3 fruit fly cellular contexts compared by ENCODE assay signal in the genomic region with DNA sequence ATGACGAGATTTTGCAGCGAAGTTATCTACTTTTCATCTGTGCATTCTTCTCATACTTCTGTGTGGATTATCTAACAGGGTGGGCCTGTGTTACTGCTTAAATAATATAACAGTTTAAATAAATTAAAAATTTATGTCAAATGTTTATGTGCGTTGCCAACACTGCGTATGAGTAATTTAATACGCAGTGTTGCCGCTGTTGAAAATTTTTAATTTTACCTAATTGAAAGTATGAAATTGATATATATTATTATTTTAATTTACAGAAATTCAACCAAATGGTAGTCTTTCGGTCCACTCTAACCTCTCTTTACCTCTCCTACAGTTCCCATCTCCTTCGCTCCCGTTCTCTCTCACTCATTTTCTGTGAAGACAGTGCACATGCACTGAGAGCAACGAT.
A peak's percentile ranks its signal among the peaks of the same experiment; 100 is the strongest.
TF ChIP-seq lines count a peak whose summit lies in the region.

No protein-coding gene starts in this region.

TF ChIP-seq in whole organism, embryonic, 481 proteins besides CTCF, POLR2A, EP300 and RAD21 (continued from another document and continues in another):
- no peak for TF ChIP-seq bab2 (GFP tag; optimal IDR thresholded peaks at IDR 0.05; lab: Kevin White, UChicago)
- TF ChIP-seq salm (tag; optimal IDR thresholded peaks at IDR 0.05; lab: Kevin White, UChicago), result no peak
- TF ChIP-seq Ptx1 (GFP tag; IDR thresholded peaks at IDR 0.05; lab: Robert Waterston, UW), result no peak
- TF ChIP-seq otp (GFP tag; IDR thresholded peaks at IDR 0.05; lab: Robert Waterston, UW), result no peak
- TF ChIP-seq jigr1 (GFP tag; IDR thresholded peaks at IDR 0.05; lab: Robert Waterston, UW), result no peak
- no peak for TF ChIP-seq CG12104 (GFP tag; optimal IDR thresholded peaks at IDR 0.05; lab: Kevin White, UChicago)
- no peak for TF ChIP-seq Abd-B (GFP tag; optimal IDR thresholded peaks at IDR 0.05; lab: Kevin White, UChicago)
- no peak for TF ChIP-seq CG17186 (GFP tag; optimal IDR thresholded peaks at IDR 0.05; lab: Kevin White, UChicago)
- TF ChIP-seq zen (tag; optimal IDR thresholded peaks at IDR 0.05; lab: Kevin White, UChicago), result no peak
- TF ChIP-seq phol (tag; optimal IDR thresholded peaks at IDR 0.05; lab: Kevin White, UChicago), result peak; percentile 22
- TF ChIP-seq fru (optimal IDR thresholded peaks at IDR 0.05; lab: Kevin White, UChicago), result no peak
- no peak for TF ChIP-seq CG1647 (GFP tag; optimal IDR thresholded peaks at IDR 0.05; lab: Kevin White, UChicago)
- no peak for TF ChIP-seq ro (GFP tag; IDR thresholded peaks at IDR 0.05; lab: Robert Waterston, UW)
- no peak for TF ChIP-seq CG15514 (GFP tag; optimal IDR thresholded peaks at IDR 0.05; lab: Kevin White, UChicago)
- TF ChIP-seq unpg (GFP tag; optimal IDR thresholded peaks at IDR 0.05; lab: Kevin White, UChicago), result peak; percentile 12
- TF ChIP-seq pnt (GFP tag; optimal IDR thresholded peaks at IDR 0.05; lab: Kevin White, UChicago), result no peak
- no peak for TF ChIP-seq CG13123 (GFP tag; optimal IDR thresholded peaks at IDR 0.05; lab: Kevin White, UChicago)
- TF ChIP-seq jing (GFP tag; optimal IDR thresholded peaks at IDR 0.05; lab: Kevin White, UChicago), result no peak
- no peak for TF ChIP-seq CG42726 (GFP tag; IDR thresholded peaks at IDR 0.05; lab: Robert Waterston, UW; ENCODE audit: partially characterized antibody)
- no peak for TF ChIP-seq mam (GFP tag; optimal IDR thresholded peaks at IDR 0.05; lab: Kevin White, UChicago)
- TF ChIP-seq CG7357 (GFP tag; IDR thresholded peaks at IDR 0.05; lab: Robert Waterston, UW), result no peak
- no peak for TF ChIP-seq Doc2 (GFP tag; IDR thresholded peaks at IDR 0.05; lab: Robert Waterston, UW)
- peak; percentile 34 for TF ChIP-seq CG2712 (tag; optimal IDR thresholded peaks at IDR 0.05; lab: Kevin White, UChicago)
- TF ChIP-seq MBD-R2 (GFP tag; IDR thresholded peaks at IDR 0.05; lab: Robert Waterston, UW), result no peak
- TF ChIP-seq HLH4C (GFP tag; IDR thresholded peaks at IDR 0.05; lab: Robert Waterston, UW; ENCODE audit: partially characterized antibody), result no peak
- TF ChIP-seq Sox102F (GFP tag; optimal IDR thresholded peaks at IDR 0.05; lab: Kevin White, UChicago), result peak; percentile 25
- peak; percentile 29 for TF ChIP-seq CG13424 (tag; optimal IDR thresholded peaks at IDR 0.05; lab: Kevin White, UChicago)
- TF ChIP-seq CG17359 (tag; optimal IDR thresholded peaks at IDR 0.05; lab: Kevin White, UChicago), result peak; percentile 2
- TF ChIP-seq CG10462 (GFP tag; optimal IDR thresholded peaks at IDR 0.05; lab: Kevin White, UChicago), result no peak
- no peak for TF ChIP-seq Mes4 (GFP tag; optimal IDR thresholded peaks at IDR 0.05; lab: Kevin White, UChicago)
- TF ChIP-seq Aef1 (GFP tag; IDR thresholded peaks at IDR 0.05; lab: Robert Waterston, UW), result no peak
- no peak for TF ChIP-seq CG31388 (GFP tag; optimal IDR thresholded peaks at IDR 0.05; lab: Kevin White, UChicago)
- no peak for TF ChIP-seq CG10366 (GFP tag; IDR thresholded peaks at IDR 0.05; lab: Robert Waterston, UW)
- no peak for TF ChIP-seq HLHmδ (GFP tag; optimal IDR thresholded peaks at IDR 0.05; lab: Kevin White, UChicago)
- TF ChIP-seq ftz-f1 (GFP tag; optimal IDR thresholded peaks at IDR 0.05; lab: Kevin White, UChicago), result no peak
- no peak for TF ChIP-seq kni (GFP tag; optimal IDR thresholded peaks at IDR 0.05; lab: Kevin White, UChicago)
- no peak for TF ChIP-seq odd (GFP tag; optimal IDR thresholded peaks at IDR 0.05; lab: Kevin White, UChicago)
- TF ChIP-seq CrebB (tag; optimal IDR thresholded peaks at IDR 0.05; lab: Kevin White, UChicago), result no peak
- TF ChIP-seq CG7556 (GFP tag; optimal IDR thresholded peaks at IDR 0.05; lab: Kevin White, UChicago), result no peak
- TF ChIP-seq CG11504 (tag; optimal IDR thresholded peaks at IDR 0.05; lab: Kevin White, UChicago), result peak; percentile 50
- TF ChIP-seq stwl (tag; optimal IDR thresholded peaks at IDR 0.05; lab: Kevin White, UChicago), result no peak
- TF ChIP-seq CG10209 (GFP tag; optimal IDR thresholded peaks at IDR 0.05; lab: Kevin White, UChicago), result no peak
- no peak for TF ChIP-seq Hand (GFP tag; optimal IDR thresholded peaks at IDR 0.05; lab: Kevin White, UChicago)
- TF ChIP-seq Fer1 (GFP tag; optimal IDR thresholded peaks at IDR 0.05; lab: Kevin White, UChicago), result no peak
- no peak for TF ChIP-seq pfk (GFP tag; optimal IDR thresholded peaks at IDR 0.05; lab: Kevin White, UChicago)

TF ChIP-seq in whole organism, prepupa, 60 proteins besides CTCF, POLR2A, EP300 and RAD21 (continued from another document):
- TF ChIP-seq CG11902 (GFP tag; optimal IDR thresholded peaks at IDR 0.05; lab: Kevin White, UChicago) (no peak), CG6276 (GFP tag; optimal IDR thresholded peaks at IDR 0.05; lab: Kevin White, UChicago) (peak; percentile 73), CG16779 (tag; optimal IDR thresholded peaks at IDR 0.05; lab: Kevin White, UChicago) (no peak), lz (GFP tag; optimal IDR thresholded peaks at IDR 0.05; lab: Kevin White, UChicago) (no peak), acj6 (GFP tag; optimal IDR thresholded peaks at IDR 0.05; lab: Kevin White, UChicago) (peak; percentile 68), CG6808 (GFP tag; optimal IDR thresholded peaks at IDR 0.05; lab: Kevin White, UChicago) (no peak), esn (GFP tag; optimal IDR thresholded peaks at IDR 0.05; lab: Kevin White, UChicago) (peak; percentile 15), dsx (GFP tag; optimal IDR thresholded peaks at IDR 0.05; lab: Kevin White, UChicago; ENCODE audit: poor library complexity, severe bottlenecking) (no peak), cyc (GFP tag; optimal IDR thresholded peaks at IDR 0.05; lab: Kevin White, UChicago) (no peak), fd85E (GFP tag; optimal IDR thresholded peaks at IDR 0.05; lab: Kevin White, UChicago) (no peak), ss (GFP tag; optimal IDR thresholded peaks at IDR 0.05; lab: Kevin White, UChicago) (no peak), CG32006 (GFP tag; optimal IDR thresholded peaks at IDR 0.05; lab: Kevin White, UChicago) (peak; percentile 74), vri (GFP tag; optimal IDR thresholded peaks at IDR 0.05; lab: Kevin White, UChicago) (no peak), eg (GFP tag; IDR thresholded peaks at IDR 0.05; lab: Robert Waterston, UW) (peak; percentile 72), CG15336 (GFP tag; IDR thresholded peaks at IDR 0.05; lab: Robert Waterston, UW) (peak; percentile 90), spab (GFP tag; optimal IDR thresholded peaks at IDR 0.05; lab: Kevin White, UChicago) (no peak), Eip78C (GFP tag; lab: Kevin White, UChicago) (peak; percentile 80), pdm3 (GFP tag; optimal IDR thresholded peaks at IDR 0.05; lab: Kevin White, UChicago) (peak; percentile 29), dac (GFP tag; optimal IDR thresholded peaks at IDR 0.05; lab: Kevin White, UChicago) (no peak), Smox (GFP tag; optimal IDR thresholded peaks at IDR 0.05; lab: Kevin White, UChicago) (peak; percentile 3), CG8119 (GFP tag; IDR thresholded peaks at IDR 0.05; lab: Robert Waterston, UW) (peak; percentile 79), CG3032 (tag; optimal IDR thresholded peaks at IDR 0.05; lab: Kevin White, UChicago) (peak; percentile 39), Blimp-1 (GFP tag; optimal IDR thresholded peaks at IDR 0.05; lab: Kevin White, UChicago) (no peak), CG7368 (GFP tag; optimal IDR thresholded peaks at IDR 0.05; lab: Kevin White, UChicago) (no peak), Met (GFP tag; optimal IDR thresholded peaks at IDR 0.05; lab: Kevin White, UChicago) (peak; percentile 17), achi (GFP tag; optimal IDR thresholded peaks at IDR 0.05; lab: Kevin White, UChicago) (peak; percentile 63), net (GFP tag; optimal IDR thresholded peaks at IDR 0.05; lab: Kevin White, UChicago) (peak; percentile 38), svp (GFP tag; lab: Kevin White, UChicago) (no peak), topi (GFP tag; optimal IDR thresholded peaks at IDR 0.05; lab: Kevin White, UChicago) (no peak), CG6163 (GFP tag; IDR thresholded peaks at IDR 0.05; lab: Robert Waterston, UW) (no peak; the same call in 2 of the 3 replicates), CG6854 (GFP tag; optimal IDR thresholded peaks at IDR 0.05; lab: Kevin White, UChicago) (no peak), CG11294 (GFP tag; IDR thresholded peaks at IDR 0.05; lab: Robert Waterston, UW) (peak; percentile 48; the same call in 1 of the 2 replicates), CG9139 (GFP tag; optimal IDR thresholded peaks at IDR 0.05; lab: Kevin White, UChicago) (no peak), CG10669 (GFP tag; optimal IDR thresholded peaks at IDR 0.05; lab: Kevin White, UChicago) (peak; percentile 22), fd59A (GFP tag; optimal IDR thresholded peaks at IDR 0.05; lab: Kevin White, UChicago) (no peak), Hr39 (GFP tag; optimal IDR thresholded peaks at IDR 0.05; lab: Kevin White, UChicago) (no peak), Lpt (GFP tag; optimal IDR thresholded peaks at IDR 0.05; lab: Kevin White, UChicago) (no peak), CG11762 (GFP tag; optimal IDR thresholded peaks at IDR 0.05; lab: Kevin White, UChicago; ENCODE audit: insufficient read depth) (peak; percentile 57), CG34406 (GFP tag; optimal IDR thresholded peaks at IDR 0.05; lab: Kevin White, UChicago) (peak; percentile 6), CG1621 (tag; optimal IDR thresholded peaks at IDR 0.05; lab: Kevin White, UChicago) (no peak), Sox102F (GFP tag; optimal IDR thresholded peaks at IDR 0.05; lab: Kevin White, UChicago) (no peak)

TF ChIP-seq in whole organism, pupa, 21 proteins besides CTCF, POLR2A, EP300 and RAD21 (continued from another document):
- TF ChIP-seq CG4496 (GFP tag; IDR thresholded peaks at IDR 0.05; lab: Robert Waterston, UW), result peak; percentile 61; the same call in 2 of the 3 replicates
